Worm (Caenorhabditis elegans) whole organism, mixed stage, embryonic: ENCODE measurements around the gene ZK622.1.

Source experiments
- M03D4.4 ChIP-seq: sonication (generic microtip); optimal IDR thresholded peaks from 2 replicates; lab custom pipeline; 2017; ENCODE audit warnings: mild to moderate bottlenecking, missing genetic modification characterization, missing compliant biosample characterization
- bed-3 ChIP-seq: fragments of 200-800 bp; sonication (Bioruptor generic); optimal IDR thresholded peaks from 3 replicates; lab custom pipeline; 2018; ENCODE audit warnings: mild to moderate bottlenecking, missing genetic modification characterization, moderate library complexity, missing compliant biosample characterization
- blmp-1 ChIP-seq: fragments of 150-350 bp; optimal IDR thresholded peaks from 2 replicates; lab custom pipeline; 2014; ENCODE audit warnings: missing biosample characterization, missing genetic modification characterization
- ceh-39 ChIP-seq: fragments of 150-350 bp; optimal IDR thresholded peaks from 2 replicates; lab custom pipeline; 2014; ENCODE audit warnings: missing biosample characterization, missing genetic modification characterization
- ceh-43 ChIP-seq: fragments of 200-800 bp; sonication (Bioruptor generic); optimal IDR thresholded peaks from 2 replicates; lab custom pipeline; 2018; ENCODE audit warnings: mild to moderate bottlenecking, missing genetic modification characterization, moderate library complexity, missing compliant biosample characterization
- ceh-83 ChIP-seq: fragments of 200-800 bp; sonication (Bioruptor generic); optimal IDR thresholded peaks from 2 replicates; lab custom pipeline; 2018; ENCODE audit warnings: mild to moderate bottlenecking, missing genetic modification characterization, missing compliant biosample characterization
- ces-1 ChIP-seq: fragments of 150-350 bp; optimal IDR thresholded peaks from 2 replicates; lab custom pipeline; 2014; ENCODE audit warnings: missing biosample characterization, missing genetic modification reagents, missing genetic modification characterization
- cnd-1 ChIP-seq: fragments of 200-800 bp; sonication (Bioruptor generic); optimal IDR thresholded peaks from 2 replicates; lab custom pipeline; 2018; ENCODE audit warnings: mild to moderate bottlenecking, missing genetic modification characterization, missing compliant biosample characterization
- drap-1 ChIP-seq: fragments of 200-800 bp; sonication (Bioruptor generic); optimal IDR thresholded peaks from 3 replicates; lab custom pipeline; 2018; ENCODE audit warnings: mild to moderate bottlenecking, missing genetic modification characterization, missing compliant biosample characterization
- elt-1 ChIP-seq: sonication (generic microtip); optimal IDR thresholded peaks from 2 replicates; lab custom pipeline; 2017; ENCODE audit warnings: missing genetic modification characterization, mild to moderate bottlenecking, missing compliant biosample characterization, antibody characterized with exemption, moderate library complexity, borderline replicate concordance; ENCODE audit not compliant: insufficient read depth
- elt-3 ChIP-seq: fragments of 150-350 bp; optimal IDR thresholded peaks from 2 replicates; lab custom pipeline; 2014; ENCODE audit warnings: missing biosample characterization, missing genetic modification characterization
- flh-1 ChIP-seq: fragments of 200-800 bp; sonication (Bioruptor generic); optimal IDR thresholded peaks from 2 replicates; lab custom pipeline; 2018; ENCODE audit warnings: mild to moderate bottlenecking, missing genetic modification characterization, moderate library complexity, missing compliant biosample characterization
- ham-2 ChIP-seq: fragments of 200-800 bp; sonication (Bioruptor generic); optimal IDR thresholded peaks from 2 replicates; lab custom pipeline; 2018; ENCODE audit warnings: mild to moderate bottlenecking, missing genetic modification characterization, missing compliant biosample characterization
- hlh-1 ChIP-seq: fragments of 150-350 bp; optimal IDR thresholded peaks from 2 replicates; lab custom pipeline; 2014; ENCODE audit warnings: missing biosample characterization, missing genetic modification reagents, missing genetic modification characterization
- lin-13 ChIP-seq: fragments of 150-350 bp; optimal IDR thresholded peaks from 2 replicates; lab custom pipeline; 2014; ENCODE audit warnings: missing biosample characterization, missing genetic modification characterization
- lin-32 ChIP-seq: fragments of 200-800 bp; sonication (Bioruptor generic); optimal IDR thresholded peaks from 2 replicates; lab custom pipeline; 2018; ENCODE audit warnings: mild to moderate bottlenecking, missing genetic modification characterization, missing compliant biosample characterization
- lsy-2 ChIP-seq: fragments of 150-350 bp; optimal IDR thresholded peaks from 2 replicates; lab custom pipeline; 2014; ENCODE audit warnings: missing biosample characterization, missing genetic modification characterization
- mab-5 ChIP-seq: fragments of 150-350 bp; optimal IDR thresholded peaks from 2 replicates; lab custom pipeline; 2014; ENCODE audit warnings: missing biosample characterization, missing genetic modification characterization
- mep-1 ChIP-seq: fragments of 150-350 bp; optimal IDR thresholded peaks from 2 replicates; lab custom pipeline; 2017; ENCODE audit warnings: missing biosample characterization, missing genetic modification reagents, missing genetic modification characterization, inconsistent platforms
- mls-2 ChIP-seq: sonication (generic microtip); optimal IDR thresholded peaks from 2 replicates; lab custom pipeline; 2016; ENCODE audit warnings: mild to moderate bottlenecking, missing genetic modification characterization, moderate library complexity, missing compliant biosample characterization
- nhr-12 ChIP-seq: fragments of 150-350 bp; optimal IDR thresholded peaks from 2 replicates; lab custom pipeline; 2014; ENCODE audit warnings: missing biosample characterization, missing genetic modification characterization
- nhr-2 ChIP-seq: fragments of 150-350 bp; optimal IDR thresholded peaks from 2 replicates; lab custom pipeline; 2014; ENCODE audit warnings: missing biosample characterization, missing genetic modification characterization
- nhr-237 ChIP-seq: fragments of 150-350 bp; optimal IDR thresholded peaks from 2 replicates; lab custom pipeline; 2014; ENCODE audit warnings: missing biosample characterization, missing genetic modification characterization
- nhr-28 ChIP-seq: fragments of 150-350 bp; optimal IDR thresholded peaks from 2 replicates; lab custom pipeline; 2014; ENCODE audit warnings: missing biosample characterization, missing genetic modification characterization
- nhr-76 ChIP-seq: sonication (generic microtip); optimal IDR thresholded peaks from 2 replicates; lab custom pipeline; 2017; ENCODE audit warnings: missing biosample characterization, missing genetic modification characterization
- pha-4 ChIP-seq: fragments of 150-350 bp; optimal IDR thresholded peaks from 2 replicates; lab custom pipeline; 2018; ENCODE audit warnings: missing biosample characterization, missing genetic modification reagents, missing genetic modification characterization
- sem-2 ChIP-seq: fragments of 200-800 bp; sonication (Bioruptor generic); optimal IDR thresholded peaks from 2 replicates; lab custom pipeline; 2018; ENCODE audit warnings: mild to moderate bottlenecking, missing genetic modification characterization, missing compliant biosample characterization
- sptf-1 ChIP-seq: sonication (generic microtip); optimal IDR thresholded peaks from 2 replicates; lab custom pipeline; 2017; ENCODE audit warnings: mild to moderate bottlenecking, missing genetic modification characterization, moderate library complexity, missing compliant biosample characterization
- tbx-8 ChIP-seq: fragments of 200-800 bp; sonication (Bioruptor generic); optimal IDR thresholded peaks from 2 replicates; lab custom pipeline; 2018; ENCODE audit warnings: mild to moderate bottlenecking, missing genetic modification characterization, moderate library complexity, missing compliant biosample characterization
- unc-120 ChIP-seq: sonication (generic microtip); optimal IDR thresholded peaks from 2 replicates; lab custom pipeline; 2017; ENCODE audit warnings: missing genetic modification characterization, missing compliant biosample characterization; ENCODE audit not compliant: poor library complexity, severe bottlenecking
- unc-62 ChIP-seq: fragments of 150-350 bp; optimal IDR thresholded peaks from 2 replicates; lab custom pipeline; 2014; ENCODE audit warnings: missing biosample characterization, missing genetic modification reagents, missing genetic modification characterization
- zip-8 ChIP-seq: fragments of 150-350 bp; optimal IDR thresholded peaks from 2 replicates; lab custom pipeline; 2014; ENCODE audit warnings: missing biosample characterization, missing genetic modification characterization
- ztf-11 ChIP-seq: fragments of 150-350 bp; optimal IDR thresholded peaks from 2 replicates; lab custom pipeline; 2014; ENCODE audit warnings: missing biosample characterization, missing genetic modification characterization

Gene ZK622.1

ce11 chrII:5324653-5325052 lies 31.1 kb downstream of the ZK622.1 start:
- TF ChIP-seq ceh-39 (tag; lab: Kevin White, UChicago) (no peak), mep-1 (tag; lab: Kevin White, UChicago) (no peak), unc-120 (tag; lab: Kevin White, UChicago) (no peak), M03D4.4 (tag; lab: Kevin White, UChicago) (no peak), ham-2 (GFP tag; lab: Kevin White, UChicago) (no peak), bed-3 (GFP tag; lab: Kevin White, UChicago) (no peak), lsy-2 (tag; lab: Kevin White, UChicago) (no peak), nhr-237 (no peak)

DNA sequence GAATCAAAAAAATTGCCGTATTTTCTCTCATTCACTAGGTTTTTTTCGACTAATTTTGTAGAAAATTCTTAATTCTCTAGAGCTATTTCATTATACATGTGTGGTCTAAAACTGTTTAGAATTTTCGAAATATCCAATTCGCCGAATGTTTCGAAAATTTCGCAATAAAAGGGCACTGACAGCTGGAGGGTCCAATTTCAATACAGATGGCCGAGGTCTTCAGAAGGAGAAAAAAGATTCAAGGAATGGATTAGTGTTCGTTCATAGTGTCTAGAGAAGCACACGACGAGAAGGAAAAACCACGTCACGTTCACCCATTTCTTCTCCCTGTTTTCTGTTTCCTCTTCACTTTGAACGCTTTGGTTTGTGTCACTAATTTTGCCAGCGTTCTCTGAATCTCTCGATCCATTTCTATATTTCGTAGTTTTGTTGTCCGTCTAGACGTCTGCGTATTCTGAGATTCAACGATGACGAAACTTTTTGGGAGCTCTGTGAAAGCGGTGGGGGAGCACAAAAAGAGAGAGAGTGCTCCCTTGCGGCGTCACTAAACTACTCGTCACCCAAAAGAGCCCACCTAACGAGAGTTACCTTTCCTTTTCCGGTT lies 32.5 kb downstream of the ZK622.1 start:
- TF ChIP-seq cnd-1 (tag; lab: Kevin White, UChicago) (no peak), drap-1 (GFP tag; lab: Kevin White, UChicago) (no peak), lsy-2 (tag; lab: Kevin White, UChicago) (peak; percentile 22), elt-1 (no peak), hlh-1 (peak; percentile 38), ces-1 (GFP tag; lab: Kevin White, UChicago) (peak; percentile 72), mls-2 (tag; lab: Kevin White, UChicago) (no peak), mab-5 (tag; lab: Kevin White, UChicago) (no peak), nhr-2 (no peak), nhr-237 (no peak), M03D4.4 (tag; lab: Kevin White, UChicago) (no peak), nhr-76 (tag; lab: Kevin White, UChicago) (no peak), flh-1 (GFP tag; lab: Kevin White, UChicago) (no peak), unc-62 (GFP tag; lab: Kevin White, UChicago) (peak; percentile 57), sem-2 (no peak), tbx-8 (GFP tag; lab: Kevin White, UChicago) (no peak), nhr-28 (no peak), lin-32 (GFP tag; lab: Kevin White, UChicago) (no peak), mep-1 (tag; lab: Kevin White, UChicago) (peak; percentile 39), sptf-1 (tag; lab: Kevin White, UChicago) (no peak), zip-8 (no peak), lin-13 (tag; lab: Kevin White, UChicago) (no peak), ceh-83 (GFP tag; lab: Kevin White, UChicago) (no peak), pha-4 (tag; lab: Kevin White, UChicago) (peak; percentile 34), ham-2 (GFP tag; lab: Kevin White, UChicago) (no peak), blmp-1 (tag; lab: Kevin White, UChicago) (no peak), elt-3 (tag; lab: Kevin White, UChicago) (no peak), ceh-39 (tag; lab: Kevin White, UChicago) (no peak), unc-120 (tag; lab: Kevin White, UChicago) (peak; percentile 71), ceh-43 (GFP tag; lab: Kevin White, UChicago) (no peak), nhr-12 (no peak), ztf-11 (no peak)

- TF ChIP-seq drap-1 (GFP tag; lab: Kevin White, UChicago) (no peak), sptf-1 (tag; lab: Kevin White, UChicago) (no peak), mab-5 (tag; lab: Kevin White, UChicago) (no peak), M03D4.4 (tag; lab: Kevin White, UChicago) (no peak), mep-1 (tag; lab: Kevin White, UChicago) (no peak), hlh-1 (no peak), cnd-1 (tag; lab: Kevin White, UChicago) (no peak), nhr-237 (no peak), ceh-83 (GFP tag; lab: Kevin White, UChicago) (no peak), ham-2 (GFP tag; lab: Kevin White, UChicago) (no peak)
These were observed 33.3 kb downstream of the ZK622.1 start for ce11 chrII:5326891-5327290.

DNA sequence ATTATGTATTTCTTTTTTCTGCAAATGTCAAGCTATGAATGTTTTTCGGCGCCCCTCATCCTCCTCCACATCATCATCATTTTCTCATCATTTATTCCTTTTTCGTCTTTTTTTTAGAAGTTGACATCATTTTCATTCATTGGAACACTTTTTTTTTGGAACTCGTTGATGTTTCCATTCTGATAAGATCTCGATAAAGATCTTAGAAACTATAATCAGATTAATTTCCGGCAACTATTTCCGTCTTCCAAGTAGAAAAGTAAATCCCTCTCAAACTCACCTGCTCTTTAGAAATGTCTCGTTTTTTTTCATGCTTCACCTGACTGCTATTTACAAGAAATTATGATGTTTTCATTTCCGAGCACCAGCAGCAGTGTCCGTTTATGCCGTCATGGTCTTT lies 35.3 kb downstream of the ZK622.1 start:
- peak; percentile 31 for TF ChIP-seq elt-1
- TF ChIP-seq drap-1 (GFP tag; lab: Kevin White, UChicago) = no peak
- TF ChIP-seq, all 35 proteins: peak for 1
